Fruit fly (Drosophila melanogaster) whole organism, embryonic: ENCODE results near the gene CG12661.

Experiments used
- ATbp ChIP-seq: fragments of 200-800 bp; sonication (Bioruptor generic); optimal IDR thresholded peaks from 2 replicates; lab custom pipeline; 2017; ENCODE audit warnings: missing biosample characterization, mild to moderate bottlenecking, missing genetic modification characterization, missing genetic modification reagents
- Atf-2 ChIP-seq: fragments of 200-800 bp; sonication (Bioruptor generic); optimal IDR thresholded peaks from 2 replicates; lab custom pipeline; 2016; ENCODE audit warnings: missing biosample characterization, missing genetic modification characterization
- Awh ChIP-seq: fragments of 200-800 bp; sonication (Bioruptor generic); IDR thresholded peaks from 2 replicates; pipeline ENCODE4, ENCODE4 v1.3.6; 2022; ENCODE audit warnings: missing biosample characterization, missing genetic modification characterization
- B-H2 ChIP-seq: fragments of 200-800 bp; sonication (Bioruptor generic); optimal IDR thresholded peaks from 2 replicates; lab custom pipeline; 2018; ENCODE audit warnings: missing biosample characterization, mild to moderate bottlenecking, missing genetic modification characterization
- Blimp-1 ChIP-seq: fragments of 200-800 bp; sonication (Bioruptor generic); optimal IDR thresholded peaks from 3 replicates; lab custom pipeline; 2018; ENCODE audit warnings: missing biosample characterization, missing genetic modification characterization, mild to moderate bottlenecking, moderate library complexity, missing genetic modification reagents
- CG10543 ChIP-seq: fragments of 200-800 bp; sonication (Bioruptor generic); optimal IDR thresholded peaks from 3 replicates; lab custom pipeline; 2017; ENCODE audit warnings: missing biosample characterization, mild to moderate bottlenecking, missing genetic modification characterization, moderate library complexity
- CG10979 ChIP-seq: fragments of 200-800 bp; sonication (Bioruptor generic); optimal IDR thresholded peaks from 2 replicates; lab custom pipeline; 2018; ENCODE audit warnings: missing biosample characterization, mild to moderate bottlenecking, missing genetic modification characterization, moderate library complexity
- CG11695 ChIP-seq: fragments of 200-800 bp; sonication (Bioruptor generic); IDR thresholded peaks from 3 replicates; pipeline ENCODE4 v1.3.6; 2022; ENCODE audit warnings: missing biosample characterization, missing genetic modification characterization
- CG12219 ChIP-seq: fragments of 200-800 bp; sonication (Bioruptor generic); optimal IDR thresholded peaks from 3 replicates; lab custom pipeline; 2018; ENCODE audit warnings: missing biosample characterization, mild to moderate bottlenecking, missing genetic modification characterization
- CG12391 ChIP-seq: fragments of 200-800 bp; sonication (Bioruptor generic); optimal IDR thresholded peaks from 3 replicates; lab custom pipeline; 2018; ENCODE audit warnings: missing biosample characterization, mild to moderate bottlenecking, missing genetic modification characterization, moderate library complexity
- CG12744 ChIP-seq: fragments of 200-800 bp; sonication (Bioruptor generic); optimal IDR thresholded peaks from 2 replicates; lab custom pipeline; 2016; ENCODE audit warnings: missing biosample characterization, missing genetic modification characterization
- CG12942 ChIP-seq: fragments of 200-800 bp; sonication (Bioruptor generic); optimal IDR thresholded peaks from 3 replicates; lab custom pipeline; 2016; ENCODE audit warnings: missing biosample characterization, missing genetic modification characterization
- CG14441 ChIP-seq: fragments of 200-800 bp; sonication (Bioruptor generic); IDR thresholded peaks from 2 replicates; pipeline ENCODE4 v1.3.6; 2022; ENCODE audit warnings: missing biosample characterization, missing genetic modification characterization
- CG15269 ChIP-seq: fragments of 200-800 bp; sonication (Bioruptor generic); optimal IDR thresholded peaks from 2 replicates; lab custom pipeline; 2018; ENCODE audit warnings: missing biosample characterization, mild to moderate bottlenecking, missing genetic modification characterization, moderate library complexity
- CG1529 ChIP-seq: fragments of 200-800 bp; sonication (Bioruptor generic); optimal IDR thresholded peaks from 3 replicates; lab custom pipeline; 2018; ENCODE audit warnings: missing biosample characterization, missing genetic modification characterization
- CG15601 ChIP-seq: fragments of 200-800 bp; sonication (Bioruptor generic); optimal IDR thresholded peaks from 3 replicates; lab custom pipeline; 2019; ENCODE audit warnings: missing biosample characterization, mild to moderate bottlenecking, missing genetic modification characterization, moderate library complexity
- CG17385 ChIP-seq: fragments of 200-800 bp; sonication (Bioruptor generic); optimal IDR thresholded peaks from 3 replicates; lab custom pipeline; 2018; ENCODE audit warnings: missing biosample characterization, mild to moderate bottlenecking, missing genetic modification characterization
- CG2678 ChIP-seq: fragments of 200-800 bp; sonication (Bioruptor generic); optimal IDR thresholded peaks from 3 replicates; lab custom pipeline; 2019; ENCODE audit warnings: missing biosample characterization, mild to moderate bottlenecking, missing genetic modification characterization, moderate library complexity
- CG32767 ChIP-seq: fragments of 200-800 bp; sonication (Bioruptor generic); IDR thresholded peaks from 2 replicates; pipeline ENCODE4 v1.3.6; 2022; ENCODE audit warnings: missing biosample characterization, missing genetic modification characterization
- CG6689 ChIP-seq: fragments of 200-800 bp; sonication (Bioruptor generic); IDR thresholded peaks from 2 replicates; pipeline ENCODE4 v1.3.6; 2022; ENCODE audit warnings: missing biosample characterization, missing genetic modification characterization
- CG6813 ChIP-seq: fragments of 200-800 bp; sonication (Bioruptor generic); optimal IDR thresholded peaks from 2 replicates; lab custom pipeline; 2017; ENCODE audit warnings: missing biosample characterization, missing genetic modification characterization, mild to moderate bottlenecking, moderate library complexity, missing genetic modification reagents
- CG7556 ChIP-seq: fragments of 200-800 bp; sonication (Bioruptor generic); optimal IDR thresholded peaks from 2 replicates; lab custom pipeline; 2017; ENCODE audit warnings: missing biosample characterization, mild to moderate bottlenecking, missing genetic modification characterization
- CG8924 ChIP-seq: fragments of 200-800 bp; optimal IDR thresholded peaks from 3 replicates; lab custom pipeline; 2019; ENCODE audit warnings: missing biosample characterization, mild to moderate bottlenecking, missing genetic modification characterization, moderate library complexity
- Dfd ChIP-seq, 2 experiments: fragments of >200 bp; optimal IDR thresholded peaks; 2 replicates each; lab custom pipeline; 2017; ENCODE audit warnings: missing biosample characterization in 2 of 2, missing genetic modification characterization in 2 of 2
- Eip74EF ChIP-seq, 2 experiments: fragments of 200-800 bp in 1 of 2; fragments of >200 bp in 1 of 2; sonication (Bioruptor generic) in 1 of 2; optimal IDR thresholded peaks; 2 replicates each; lab custom pipeline; 2017 to 2019; ENCODE audit warnings: missing biosample characterization in 2 of 2, missing genetic modification characterization in 2 of 2, mild to moderate bottlenecking in 1 of 2, moderate library complexity in 1 of 2
- HLHmδ ChIP-seq: fragments of 200-800 bp; sonication (Bioruptor generic); optimal IDR thresholded peaks from 2 replicates; lab custom pipeline; 2018; ENCODE audit warnings: missing biosample characterization, mild to moderate bottlenecking, missing genetic modification characterization, moderate library complexity
- Neu2 ChIP-seq: fragments of 200-800 bp; sonication (Bioruptor generic); optimal IDR thresholded peaks from 3 replicates; lab custom pipeline; 2016; ENCODE audit warnings: missing biosample characterization, missing genetic modification characterization, borderline replicate concordance
- Nf-YB ChIP-seq: fragments of 200-800 bp; sonication (Bioruptor generic); optimal IDR thresholded peaks from 3 replicates; lab custom pipeline; 2019; ENCODE audit warnings: missing biosample characterization, mild to moderate bottlenecking, missing genetic modification characterization, moderate library complexity
- Sox100B ChIP-seq: fragments of 200-800 bp; sonication (Bioruptor generic); optimal IDR thresholded peaks from 3 replicates; lab custom pipeline; 2018; ENCODE audit warnings: missing biosample characterization, mild to moderate bottlenecking, missing genetic modification characterization
- YL-1 ChIP-seq: fragments of 200-800 bp; sonication (Bioruptor generic); optimal IDR thresholded peaks from 3 replicates; lab custom pipeline; 2017; ENCODE audit warnings: missing biosample characterization, mild to moderate bottlenecking, missing genetic modification characterization
- caup ChIP-seq: fragments of 200-800 bp; sonication (Bioruptor generic); optimal IDR thresholded peaks from 3 replicates; lab custom pipeline; 2017; ENCODE audit warnings: missing biosample characterization, mild to moderate bottlenecking, missing genetic modification characterization, moderate library complexity; ENCODE audit not compliant: severe bottlenecking
- cg ChIP-seq: fragments of 200-800 bp; sonication (Bioruptor generic); optimal IDR thresholded peaks from 3 replicates; lab custom pipeline; 2019; ENCODE audit warnings: missing biosample characterization, mild to moderate bottlenecking, missing genetic modification characterization, moderate library complexity
- ci ChIP-seq: fragments of 200-800 bp; sonication (Bioruptor generic); IDR thresholded peaks from 3 replicates; pipeline ENCODE4 v1.3.6; 2022; ENCODE audit warnings: missing biosample characterization, missing genetic modification characterization
- cwo ChIP-seq: fragments of 200-800 bp; sonication (Bioruptor generic); optimal IDR thresholded peaks from 3 replicates; lab custom pipeline; 2017; ENCODE audit warnings: missing biosample characterization, missing genetic modification characterization, mild to moderate bottlenecking, moderate library complexity, missing genetic modification reagents
- dm ChIP-seq: fragments of 200-800 bp; sonication (Bioruptor generic); optimal IDR thresholded peaks from 3 replicates; lab custom pipeline; 2016; ENCODE audit warnings: missing biosample characterization, missing genetic modification characterization
- ems ChIP-seq: fragments of 200-800 bp; sonication (Bioruptor generic); optimal IDR thresholded peaks from 3 replicates; lab custom pipeline; 2016; ENCODE audit warnings: missing biosample characterization, missing genetic modification characterization
- exex ChIP-seq: fragments of 200-800 bp; sonication (Bioruptor generic); optimal IDR thresholded peaks from 4 replicates; lab custom pipeline; 2018; ENCODE audit warnings: missing biosample characterization, mild to moderate bottlenecking, missing genetic modification characterization, moderate library complexity
- fd102C ChIP-seq: fragments of 200-800 bp; sonication (Bioruptor generic); optimal IDR thresholded peaks from 2 replicates; lab custom pipeline; 2018; ENCODE audit warnings: missing biosample characterization, mild to moderate bottlenecking, missing genetic modification characterization, moderate library complexity
- fd64A ChIP-seq: fragments of 200-800 bp; sonication (Bioruptor generic); optimal IDR thresholded peaks from 3 replicates; lab custom pipeline; 2018; ENCODE audit warnings: missing biosample characterization, mild to moderate bottlenecking, missing genetic modification characterization
- grn ChIP-seq: fragments of 200-800 bp; sonication (Bioruptor generic); optimal IDR thresholded peaks from 3 replicates; lab custom pipeline; 2017; ENCODE audit warnings: missing biosample characterization, missing genetic modification characterization
- kni ChIP-seq: fragments of 200-800 bp; sonication (Bioruptor generic); optimal IDR thresholded peaks from 3 replicates; lab custom pipeline; 2017; ENCODE audit warnings: mild to moderate bottlenecking, missing biosample characterization, missing genetic modification reagents, missing genetic modification characterization
- lab ChIP-seq: fragments of 200-800 bp; sonication (Bioruptor generic); optimal IDR thresholded peaks from 3 replicates; lab custom pipeline; 2017; ENCODE audit warnings: missing biosample characterization, missing genetic modification characterization, mild to moderate bottlenecking, moderate library complexity, missing genetic modification reagents
- nmo ChIP-seq: fragments of 200-800 bp; sonication (Bioruptor generic); optimal IDR thresholded peaks from 2 replicates; lab custom pipeline; 2018; ENCODE audit warnings: missing biosample characterization, mild to moderate bottlenecking, missing genetic modification characterization, moderate library complexity
- peb ChIP-seq: fragments of 200-800 bp; sonication (Bioruptor generic); IDR thresholded peaks from 2 replicates; pipeline ENCODE4 v1.3.6; 2022; ENCODE audit warnings: missing biosample characterization, missing genetic modification characterization
- stwl ChIP-seq: fragments of 200-800 bp; sonication (Bioruptor generic); optimal IDR thresholded peaks from 3 replicates; lab custom pipeline; 2018; ENCODE audit warnings: missing biosample characterization, mild to moderate bottlenecking, missing genetic modification characterization, moderate library complexity
- unpg ChIP-seq: fragments of 200-800 bp; sonication (Bioruptor generic); optimal IDR thresholded peaks from 3 replicates; lab custom pipeline; 2018; ENCODE audit warnings: missing biosample characterization, mild to moderate bottlenecking, missing genetic modification characterization, moderate library complexity
- usp ChIP-seq: fragments of >200 bp; optimal IDR thresholded peaks from 2 replicates; lab custom pipeline; 2017; ENCODE audit warnings: missing biosample characterization, missing genetic modification characterization
- vvl ChIP-seq: fragments of 200-800 bp; sonication (Bioruptor generic); IDR thresholded peaks from 2 replicates; pipeline ENCODE4 v1.3.6; 2022; ENCODE audit warnings: missing biosample characterization, missing genetic modification characterization
- wek ChIP-seq: fragments of 200-800 bp; sonication (Bioruptor generic); optimal IDR thresholded peaks from 3 replicates; lab custom pipeline; 2018; ENCODE audit warnings: missing biosample characterization, mild to moderate bottlenecking, missing genetic modification characterization, moderate library complexity
- zen ChIP-seq: fragments of 200-800 bp; sonication (Bioruptor generic); optimal IDR thresholded peaks from 3 replicates; lab custom pipeline; 2018; ENCODE audit warnings: missing biosample characterization, mild to moderate bottlenecking, missing genetic modification characterization, moderate library complexity
- zfh2 ChIP-seq: fragments of 200-800 bp; sonication (Bioruptor generic); optimal IDR thresholded peaks from 2 replicates; lab custom pipeline; 2016; ENCODE audit warnings: missing biosample characterization, missing genetic modification characterization

CG12661 gene

dm6 chrX:8887410-8887809, 36.1 kb downstream of the CG12661 start (continued):
- TF ChIP-seq nmo (GFP tag; lab: Kevin White, UChicago): no peak
- TF ChIP-seq CG32767 (GFP tag; lab: Robert Waterston, UW): no peak
- no peak for TF ChIP-seq CG7556 (GFP tag; lab: Kevin White, UChicago)
- TF ChIP-seq CG15269 (tag; lab: Kevin White, UChicago): peak; percentile 28
- TF ChIP-seq fd102C (GFP tag; lab: Kevin White, UChicago): no peak
- peak; percentile 24 for TF ChIP-seq CG12219
- TF ChIP-seq CG15601 (tag; lab: Kevin White, UChicago): peak; percentile 17
- TF ChIP-seq Eip74EF (GFP tag; optimal IDR thresholded peaks at IDR 0.05; lab: Kevin White, UChicago): peak in 1 of 2 experiments; percentile 13
- TF ChIP-seq grn (GFP tag; lab: Kevin White, UChicago): peak; percentile 19
- no peak for TF ChIP-seq Sox100B (GFP tag; lab: Kevin White, UChicago)
- TF ChIP-seq ci (GFP tag; lab: Robert Waterston, UW): peak; percentile 65; the same call in 2 of the 3 replicates
- peak; percentile 19 for TF ChIP-seq CG1529 (GFP tag; lab: Kevin White, UChicago)
- TF ChIP-seq CG6689 (GFP tag; lab: Robert Waterston, UW): 0 out of 2 replicates have a peak, but pooled peaks have one; percentile 5
- no peak for TF ChIP-seq usp
- TF ChIP-seq CG12942: no peak
- no peak for TF ChIP-seq Atf-2 (GFP tag; lab: Kevin White, UChicago)
- no peak for TF ChIP-seq HLHmδ (GFP tag; lab: Kevin White, UChicago)
- TF ChIP-seq ems (GFP tag; lab: Kevin White, UChicago): no peak
- no peak for TF ChIP-seq CG11695
- TF ChIP-seq cg: peak; percentile 67
- TF ChIP-seq CG12744: no peak
- TF ChIP-seq peb (GFP tag; lab: Robert Waterston, UW): no peak
- 0 out of 2 replicates have a peak, but pooled peaks have one; percentile 24 for TF ChIP-seq CG14441
- TF ChIP-seq CG12391: no peak
- TF ChIP-seq CG17385 (GFP tag; lab: Kevin White, UChicago): no peak
- no peak for TF ChIP-seq B-H2 (GFP tag; lab: Kevin White, UChicago)
- TF ChIP-seq stwl (tag; lab: Kevin White, UChicago): peak; percentile 50
- TF ChIP-seq kni (GFP tag; lab: Kevin White, UChicago): peak; percentile 60
- no peak for TF ChIP-seq dm
- no peak for TF ChIP-seq YL-1 (GFP tag; lab: Kevin White, UChicago)
- peak; percentile 26 for TF ChIP-seq zen
- no peak for TF ChIP-seq zfh2 (GFP tag; lab: Kevin White, UChicago)
- TF ChIP-seq ATbp (GFP tag; lab: Kevin White, UChicago): peak; percentile 58
- TF ChIP-seq CG6813 (GFP tag; lab: Kevin White, UChicago): peak; percentile 30
- TF ChIP-seq fd64A: peak; percentile 36
- TF ChIP-seq Blimp-1: no peak
- TF ChIP-seq Dfd (GFP tag; optimal IDR thresholded peaks at IDR 0.05; lab: Kevin White, UChicago): no peak
- peak; percentile 10 for TF ChIP-seq CG8924
- peak; percentile 56; the same call in 1 of the 2 replicates for TF ChIP-seq Awh (GFP tag; lab: Robert Waterston, UW)
- TF ChIP-seq wek (GFP tag; lab: Kevin White, UChicago): peak; percentile 25
- TF ChIP-seq vvl (GFP tag; lab: Robert Waterston, UW): 0 out of 2 replicates have a peak, but pooled peaks have one; percentile 24

- TF ChIP-seq Nf-YB (GFP tag; lab: Kevin White, UChicago): no peak
- TF ChIP-seq CG10979 (tag; lab: Kevin White, UChicago): no peak
- peak; percentile 13 for TF ChIP-seq CG15269 (tag; lab: Kevin White, UChicago)
- TF ChIP-seq CG2678: peak; percentile 40
- peak; percentile 8 for TF ChIP-seq cwo (GFP tag; lab: Kevin White, UChicago)
- TF ChIP-seq unpg (GFP tag; lab: Kevin White, UChicago): peak; percentile 4
- no peak for TF ChIP-seq CG15601 (tag; lab: Kevin White, UChicago)
- peak; percentile 71 for TF ChIP-seq exex
- no peak for TF ChIP-seq Neu2
- TF ChIP-seq caup (GFP tag; lab: Kevin White, UChicago): peak; percentile 40
- TF ChIP-seq lab: peak; percentile 47
- peak in 1 of 2 experiments; percentile 82 for TF ChIP-seq Eip74EF (GFP tag; optimal IDR thresholded peaks at IDR 0.05; lab: Kevin White, UChicago)
- peak; percentile 19 for TF ChIP-seq CG10543 (GFP tag; lab: Kevin White, UChicago)
Observed at dm6 chrX:8885177-8885576, 38.3 kb downstream of the CG12661 start.
